Worm (Caenorhabditis elegans): ENCODE data around the gene F59B10.6.

Gene F59B10.6

ce11 chrII:10551985-10552736 lies 27.9 kb upstream of the F59B10.6 start:
- TF ChIP-seq ztf-26 (tag; optimal IDR thresholded peaks at IDR 0.05) (peak; percentile 76), atf-7 (tag; optimal IDR thresholded peaks at IDR 0.05) (peak; percentile 87), dpff-1 (tag; optimal IDR thresholded peaks at IDR 0.05) (no peak), rec-8 (tag; optimal IDR thresholded peaks at IDR 0.05) (no peak), attf-6 (GFP tag; IDR thresholded peaks at IDR 0.05) (no peak), lin-26 (GFP tag; IDR thresholded peaks at IDR 0.05) (peak; percentile 60; the same call in 1 of the 2 replicates), ZK185.1 (tag; optimal IDR thresholded peaks at IDR 0.05; ENCODE audit: poor library complexity, severe bottlenecking) (peak; percentile 18), ekl-4 (GFP tag; IDR thresholded peaks at IDR 0.05) (peak; percentile 71), let-526 (GFP tag; IDR thresholded peaks at IDR 0.05) (peak; percentile 64; the same call in 1 of the 2 replicates), mxl-1 (tag; optimal IDR thresholded peaks at IDR 0.05) (no peak), pha-4 (tag; optimal IDR thresholded peaks at IDR 0.05) (no peak), mcd-1 (GFP tag; IDR thresholded peaks at IDR 0.05) (peak; percentile 69), hsf-1 (GFP tag; IDR thresholded peaks at IDR 0.05) (no peak), hmg-1.2 (GFP tag; IDR thresholded peaks at IDR 0.05) (peak; percentile 87), ama-1 (optimal IDR thresholded peaks at IDR 0.05) (no peak), ama-1 (GFP tag; optimal IDR thresholded peaks at IDR 0.05) (peak in 1 of 2 experiments; percentile 12), let-607 (tag; optimal IDR thresholded peaks at IDR 0.05) (peak in 1 of 2 experiments; percentile 66), F55B11.4 (tag; optimal IDR thresholded peaks at IDR 0.05; ENCODE audit: borderline replicate concordance, insufficient read depth) (no peak), ccch-3 (GFP tag; optimal IDR thresholded peaks at IDR 0.05) (no peak), Y56A3A.18 (GFP tag; IDR thresholded peaks at IDR 0.05) (no peak), cebp-1 (GFP tag; IDR thresholded peaks at IDR 0.05) (no peak), cebp-1 (tag; optimal IDR thresholded peaks at IDR 0.05) (peak; percentile 84), B0035.1 (tag; optimal IDR thresholded peaks at IDR 0.05) (peak; percentile 22), F33H1.4 (GFP tag; IDR thresholded peaks at IDR 0.05) (0 out of 2 replicates have a peak, but pooled peaks have one; percentile 8), madf-3 (GFP tag; IDR thresholded peaks at IDR 0.05) (peak; percentile 81), dpl-1 (GFP tag; optimal IDR thresholded peaks at IDR 0.05) (no peak), C17E4.6 (GFP tag; IDR thresholded peaks at IDR 0.05) (no peak), nfya-1 (tag; optimal IDR thresholded peaks at IDR 0.05; ENCODE audit: borderline replicate concordance, insufficient read depth) (no peak), ceh-58 (GFP tag; IDR thresholded peaks at IDR 0.05) (no peak), snpc-1.1 (tag; optimal IDR thresholded peaks at IDR 0.05; ENCODE audit: insufficient read depth) (peak; percentile 5), athp-1 (tag; optimal IDR thresholded peaks at IDR 0.05) (peak; percentile 69), B0261.1 (tag; optimal IDR thresholded peaks at IDR 0.05) (no peak), tlf-1 (GFP tag; optimal IDR thresholded peaks at IDR 0.05) (peak; percentile 68), aptf-3 (GFP tag; IDR thresholded peaks at IDR 0.05) (no peak), akir-1 (GFP tag; optimal IDR thresholded peaks at IDR 0.05) (no peak), unc-130 (GFP tag; optimal IDR thresholded peaks at IDR 0.05) (no peak), nhr-27 (tag; optimal IDR thresholded peaks at IDR 0.05) (no peak), snpc-1.3 (tag; optimal IDR thresholded peaks at IDR 0.05; ENCODE audit: insufficient read depth) (no peak), zfh-2 (GFP tag; conservative IDR thresholded peaks at IDR 0.05) (peak; percentile 71), F49E8.2 (tag; optimal IDR thresholded peaks at IDR 0.05; ENCODE audit: insufficient read depth) (no peak), ztf-28 (GFP tag; IDR thresholded peaks at IDR 0.05) (no peak), madf-8 (GFP tag; conservative IDR thresholded peaks at IDR 0.05) (no peak), nfya-2 (GFP tag; IDR thresholded peaks at IDR 0.05) (no peak), F52B5.7 (tag; optimal IDR thresholded peaks at IDR 0.05) (peak; percentile 52), Y79H2A.3 (GFP tag; conservative IDR thresholded peaks at IDR 0.05) (no peak), bed-1 (GFP tag; IDR thresholded peaks at IDR 0.05) (no peak), sdz-38 (tag; optimal IDR thresholded peaks at IDR 0.05) (no peak)

Measured in whole organism, young adult.